Worm (Caenorhabditis elegans): ENCODE data around the gene ttr-24.

Gene ttr-24

DNA sequence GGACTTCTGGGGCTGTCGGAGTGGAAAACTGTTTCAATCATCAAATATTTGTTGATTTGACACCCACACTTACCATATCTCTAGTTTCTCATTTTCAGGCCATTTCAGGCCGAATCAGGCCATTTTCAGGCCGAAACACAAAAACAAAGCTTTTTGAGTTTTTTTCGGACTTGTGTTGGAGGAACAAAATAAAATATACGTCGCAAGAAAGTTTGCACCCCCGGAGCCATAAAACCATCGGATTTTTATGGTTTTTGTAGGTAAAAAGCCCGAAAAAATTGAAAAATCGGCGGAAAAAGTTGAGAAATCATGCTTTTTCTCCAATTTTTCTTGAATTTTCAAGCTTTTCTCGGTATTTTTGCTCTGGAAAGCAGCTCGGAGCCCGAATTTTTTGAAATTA is 47.9 kb downstream of the ttr-24 start, which contains the start of gene Y51A2D.1:
Gene Y51A2D.1 (plus strand): TSS at position 301 of the 400 bp plus-strand sequence.
- TF ChIP-seq W03F9.2 (tag; optimal IDR thresholded peaks at IDR 0.05) (no peak), dao-5 (tag; optimal IDR thresholded peaks at IDR 0.05) (no peak)

DNA sequence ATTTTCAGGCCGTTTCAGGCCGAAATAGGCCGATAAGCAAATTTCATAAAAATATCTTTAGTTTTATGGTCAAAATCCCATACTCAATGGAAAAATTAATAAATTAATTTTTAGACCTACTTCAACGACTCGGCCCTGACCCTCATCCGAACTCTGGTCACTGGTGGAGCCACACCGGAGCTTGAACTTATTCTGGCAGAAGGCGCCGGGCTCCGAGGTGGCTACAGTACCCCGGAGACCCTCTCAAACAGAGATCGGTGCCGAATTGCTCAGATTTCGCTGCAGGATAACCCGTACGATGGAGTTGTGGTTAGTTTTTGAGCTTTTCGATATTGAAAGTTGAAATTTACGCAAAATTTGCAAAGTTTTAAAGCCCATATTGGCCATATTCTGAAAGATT is 49.7 kb downstream of the ttr-24 start:
- TF ChIP-seq dao-5 (tag; optimal IDR thresholded peaks at IDR 0.05), result no peak
- no peak for TF ChIP-seq him-1 (tag; optimal IDR thresholded peaks at IDR 0.05)
- no peak for TF ChIP-seq W03F9.2 (tag; optimal IDR thresholded peaks at IDR 0.05)

All from whole organism, L4/young adult.